Fruit fly (Drosophila melanogaster): ENCODE results near the gene CG5880.
A peak's percentile ranks its signal among the peaks of the same experiment; 100 is the strongest.

CG5880 gene

DNA sequence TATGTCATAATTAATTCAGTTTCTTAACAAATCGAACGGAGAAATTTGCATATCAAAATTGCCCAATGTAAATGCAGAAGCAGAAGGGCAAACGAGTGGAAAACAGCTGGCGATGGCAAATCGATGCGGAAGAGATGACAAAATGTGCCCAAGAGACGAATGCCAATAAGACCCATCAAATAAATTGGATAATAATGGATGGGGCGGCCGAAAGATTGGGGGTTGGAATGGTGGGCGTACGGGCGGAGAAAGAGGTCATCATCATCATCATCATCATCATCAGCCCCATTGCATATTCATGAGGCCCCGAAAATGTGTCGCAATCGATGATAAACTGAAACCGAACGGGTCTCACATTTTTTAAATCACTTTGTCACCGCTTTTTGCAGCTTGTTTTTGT lies 17.4 kb downstream of the CG5880 start (continued):
- TF ChIP-seq CG1832 (GFP tag; optimal IDR thresholded peaks at IDR 0.05) (no peak), CG8924 (tag; optimal IDR thresholded peaks at IDR 0.05) (no peak), sr (GFP tag; IDR thresholded peaks at IDR 0.05) (peak; percentile 90), bsh (GFP tag; optimal IDR thresholded peaks at IDR 0.05) (no peak), chinmo (GFP tag; IDR thresholded peaks at IDR 0.05; ENCODE audit: partially characterized antibody) (0 out of 4 replicates have a peak, but pooled peaks have one; percentile 74), B-H2 (GFP tag; optimal IDR thresholded peaks at IDR 0.05) (no peak), trh (GFP tag; optimal IDR thresholded peaks at IDR 0.05) (no peak), phol (tag; optimal IDR thresholded peaks at IDR 0.05) (no peak), vvl (GFP tag; IDR thresholded peaks at IDR 0.05) (peak; percentile 93), CG9817 (tag; optimal IDR thresholded peaks at IDR 0.05) (no peak), run (tag; optimal IDR thresholded peaks at IDR 0.05) (no peak), ind (GFP tag; optimal IDR thresholded peaks at IDR 0.05) (no peak), otp (GFP tag; IDR thresholded peaks at IDR 0.05) (no peak), slp2 (GFP tag; optimal IDR thresholded peaks at IDR 0.05) (no peak), Pdp1 (GFP tag; optimal IDR thresholded peaks at IDR 0.05) (peak in 1 of 2 experiments; percentile 20), abd-A (tag; optimal IDR thresholded peaks at IDR 0.05) (peak; percentile 88), CG34376 (GFP tag; optimal IDR thresholded peaks at IDR 0.05) (no peak), Doc3 (GFP tag; IDR thresholded peaks at IDR 0.05; ENCODE audit: partially characterized antibody) (no peak), CG32772 (GFP tag; IDR thresholded peaks at IDR 0.05) (no peak), usp (GFP tag; optimal IDR thresholded peaks at IDR 0.05) (no peak), Med (GFP tag) (peak; percentile 19), CG2129 (GFP tag; IDR thresholded peaks at IDR 0.05; ENCODE audit: partially characterized antibody) (no peak), CG3838 (GFP tag; optimal IDR thresholded peaks at IDR 0.05) (no peak), Adf1 (GFP tag; IDR thresholded peaks at IDR 0.05) (no peak), Deaf1 (tag; optimal IDR thresholded peaks at IDR 0.05) (no peak), CG9797 (GFP tag; optimal IDR thresholded peaks at IDR 0.05) (no peak), CG3163 (GFP tag; optimal IDR thresholded peaks at IDR 0.05) (no peak), nau (GFP tag; optimal IDR thresholded peaks at IDR 0.05) (no peak), Dip2 (GFP tag; IDR thresholded peaks at IDR 0.05) (no peak), NfI (GFP tag; optimal IDR thresholded peaks at IDR 0.05) (no peak)

DNA sequence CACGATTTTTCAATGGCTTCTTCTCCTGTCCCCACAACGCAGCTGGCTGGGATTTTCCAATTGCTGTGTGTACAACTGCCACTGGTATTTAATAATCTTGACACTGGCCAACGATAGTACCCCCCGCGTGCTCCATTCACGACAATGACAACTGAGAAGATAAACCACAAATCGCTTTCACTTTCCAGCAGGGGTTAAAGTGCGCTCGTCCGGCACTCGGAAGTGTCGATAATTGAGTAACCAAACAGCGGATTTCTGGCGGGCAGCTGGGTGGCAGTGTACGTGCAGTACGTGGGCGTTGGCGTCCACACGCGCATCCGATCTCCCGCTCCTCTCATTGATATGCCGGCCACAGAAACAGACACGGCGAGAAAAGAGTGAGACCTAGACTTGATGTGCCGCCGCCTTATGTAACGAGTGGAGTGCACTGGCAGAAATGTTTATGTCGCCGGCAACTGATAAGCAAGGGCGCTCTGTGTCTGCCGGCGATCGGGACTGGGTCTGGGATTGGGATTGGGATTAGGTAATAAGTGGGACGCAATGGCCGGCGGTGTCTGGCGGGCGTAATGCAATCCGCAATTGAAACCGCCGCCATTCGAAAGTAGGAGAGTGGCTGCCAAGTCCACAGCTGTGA lies 18.3 kb downstream of the CG5880 start:
- TF ChIP-seq CG12219 (GFP tag; optimal IDR thresholded peaks at IDR 0.05) (no peak), CG12071 (GFP tag; optimal IDR thresholded peaks at IDR 0.05) (no peak), unpg (GFP tag; optimal IDR thresholded peaks at IDR 0.05) (no peak), sug (tag; optimal IDR thresholded peaks at IDR 0.05) (peak; percentile 39), CG2199 (GFP tag; IDR thresholded peaks at IDR 0.05) (0 out of 3 replicates have a peak, but pooled peaks have one; percentile 16), Med (GFP tag) (peak; percentile 50), sr (GFP tag; IDR thresholded peaks at IDR 0.05) (peak; percentile 70), GATAe (GFP tag; conservative IDR thresholded peaks at IDR 0.05) (no peak), Hr78 (GFP tag; optimal IDR thresholded peaks at IDR 0.05) (peak in 1 of 2 experiments; percentile 92), ci (GFP tag; IDR thresholded peaks at IDR 0.05) (0 out of 3 replicates have a peak, but pooled peaks have one; percentile 15), Pdp1 (GFP tag; optimal IDR thresholded peaks at IDR 0.05) (peak in 1 of 2 experiments; percentile 95), CG31441 (GFP tag; IDR thresholded peaks at IDR 0.05) (no peak), hkb (optimal IDR thresholded peaks at IDR 0.05) (no peak), hkb (GFP tag; IDR thresholded peaks at IDR 0.05) (peak; percentile 21; the same call in 1 of the 2 replicates), Blimp-1 (GFP tag; optimal IDR thresholded peaks at IDR 0.05) (peak; percentile 65), CG11723 (GFP tag; optimal IDR thresholded peaks at IDR 0.05) (no peak), ken (GFP tag; IDR thresholded peaks at IDR 0.05) (0 out of 3 replicates have a peak, but pooled peaks have one; percentile 15)

All from whole organism, embryonic.